Fruit fly (Drosophila melanogaster) whole organism, embryonic: Measurements from ENCODE around the gene lobo.
A peak's percentile ranks its signal among the peaks of the same experiment; 100 is the strongest.

Experiments
- Awh ChIP-seq: fragments of 200-800 bp; sonication (Bioruptor generic); IDR thresholded peaks from 2 replicates; pipeline ENCODE4, ENCODE4 v1.3.6; 2022; ENCODE audit warnings: missing biosample characterization, missing genetic modification characterization
- Bgb ChIP-seq: fragments of 200-800 bp; sonication (Bioruptor generic); IDR thresholded peaks from 2 replicates; pipeline ENCODE4 v1.3.6; 2022; ENCODE audit warnings: missing biosample characterization, missing genetic modification characterization; ENCODE audit not compliant: partially characterized antibody
- C15 ChIP-seq: fragments of 200-800 bp; sonication (Bioruptor generic); IDR thresholded peaks from 3 replicates; pipeline ENCODE4 v1.3.6; 2022; ENCODE audit warnings: missing biosample characterization, missing genetic modification characterization
- CG10209 ChIP-seq: fragments of 200-800 bp; sonication (Bioruptor generic); optimal IDR thresholded peaks from 3 replicates; lab custom pipeline; 2017; ENCODE audit warnings: missing biosample characterization, mild to moderate bottlenecking, missing genetic modification characterization, missing genetic modification reagents
- CG1024 ChIP-seq: fragments of 200-800 bp; sonication (Bioruptor generic); IDR thresholded peaks from 2 replicates; pipeline ENCODE4 v1.3.6; 2022; ENCODE audit warnings: missing biosample characterization, missing genetic modification characterization
- CG11504 ChIP-seq: fragments of 200-800 bp; sonication (Bioruptor generic); optimal IDR thresholded peaks from 3 replicates; lab custom pipeline; 2019; ENCODE audit warnings: missing biosample characterization, mild to moderate bottlenecking, missing genetic modification characterization, moderate library complexity
- CG12769 ChIP-seq: fragments of 200-800 bp; sonication (Bioruptor generic); optimal IDR thresholded peaks from 2 replicates; lab custom pipeline; 2019; ENCODE audit warnings: missing biosample characterization, mild to moderate bottlenecking, missing genetic modification characterization, moderate library complexity
- CG16815 ChIP-seq: fragments of 200-800 bp; sonication (Bioruptor generic); optimal IDR thresholded peaks from 3 replicates; lab custom pipeline; 2017; ENCODE audit warnings: missing biosample characterization, mild to moderate bottlenecking, missing genetic modification characterization
- CG1832 ChIP-seq: fragments of 200-800 bp; sonication (Bioruptor generic); optimal IDR thresholded peaks from 2 replicates; lab custom pipeline; 2017; ENCODE audit warnings: missing biosample characterization, mild to moderate bottlenecking, missing genetic modification characterization, inconsistent platforms
- CG2712 ChIP-seq: fragments of 200-800 bp; optimal IDR thresholded peaks from 3 replicates; lab custom pipeline; 2019; ENCODE audit warnings: missing biosample characterization, mild to moderate bottlenecking, missing genetic modification characterization, moderate library complexity
- CG2875 ChIP-seq: fragments of 200-800 bp; sonication (Bioruptor generic); optimal IDR thresholded peaks from 2 replicates; lab custom pipeline; 2017; ENCODE audit warnings: missing biosample characterization, mild to moderate bottlenecking, missing genetic modification characterization, missing genetic modification reagents
- CG2889 ChIP-seq: fragments of 200-800 bp; sonication (Bioruptor generic); IDR thresholded peaks from 3 replicates; pipeline ENCODE4 v1.3.6; 2022; ENCODE audit warnings: missing biosample characterization, missing genetic modification characterization
- CG3065 ChIP-seq: fragments of 200-800 bp; sonication (Bioruptor generic); optimal IDR thresholded peaks from 2 replicates; lab custom pipeline; 2016; ENCODE audit warnings: missing biosample characterization, missing genetic modification characterization
- CG31365 ChIP-seq: fragments of 200-800 bp; sonication (Bioruptor generic); optimal IDR thresholded peaks from 2 replicates; lab custom pipeline; 2018; ENCODE audit warnings: missing biosample characterization, mild to moderate bottlenecking, missing genetic modification characterization
- CG32772 ChIP-seq: fragments of 200-800 bp; sonication (Bioruptor generic); IDR thresholded peaks from 2 replicates; pipeline ENCODE4 v1.3.6; 2022; ENCODE audit warnings: missing biosample characterization, missing genetic modification characterization
- CG3407 ChIP-seq: fragments of 200-800 bp; sonication (Bioruptor generic); optimal IDR thresholded peaks from 2 replicates; lab custom pipeline; 2018; ENCODE audit warnings: missing biosample characterization, mild to moderate bottlenecking, missing genetic modification characterization
- CG4707 ChIP-seq: fragments of 200-800 bp; sonication (Bioruptor generic); optimal IDR thresholded peaks from 2 replicates; lab custom pipeline; 2018; ENCODE audit warnings: missing biosample characterization, mild to moderate bottlenecking, missing genetic modification characterization, moderate library complexity
- CG6854 ChIP-seq: fragments of 200-800 bp; sonication (Bioruptor generic); optimal IDR thresholded peaks from 3 replicates; lab custom pipeline; 2017; ENCODE audit warnings: missing biosample characterization, mild to moderate bottlenecking, missing genetic modification characterization
- CG7786 ChIP-seq: fragments of 200-800 bp; sonication (Bioruptor generic); optimal IDR thresholded peaks from 2 replicates; lab custom pipeline; 2016; ENCODE audit warnings: missing biosample characterization, missing genetic modification characterization
- CG7928 ChIP-seq: fragments of 200-800 bp; sonication (Bioruptor generic); optimal IDR thresholded peaks from 2 replicates; lab custom pipeline; 2017; ENCODE audit warnings: missing biosample characterization, mild to moderate bottlenecking, missing genetic modification characterization
- D19A ChIP-seq: fragments of 200-800 bp; optimal IDR thresholded peaks from 3 replicates; lab custom pipeline; 2019; ENCODE audit warnings: missing biosample characterization, mild to moderate bottlenecking, missing genetic modification characterization, moderate library complexity
- Drgx ChIP-seq: fragments of 200-800 bp; sonication (Bioruptor generic); IDR thresholded peaks from 2 replicates; pipeline ENCODE4 v1.3.6; 2022; ENCODE audit warnings: missing biosample characterization, missing genetic modification characterization
- Hand ChIP-seq: fragments of 200-800 bp; sonication (Bioruptor generic); optimal IDR thresholded peaks from 2 replicates; lab custom pipeline; 2017; ENCODE audit warnings: mild to moderate bottlenecking, missing biosample characterization, missing genetic modification reagents, missing genetic modification characterization
- Hr51 ChIP-seq, 2 experiments: fragments of 200-800 bp; sonication (Bioruptor generic); optimal IDR thresholded peaks; 2 replicates in 1 of 2; 3 replicates in 1 of 2; lab custom pipeline; 2016 to 2018; ENCODE audit warnings: missing biosample characterization in 2 of 2, missing genetic modification characterization in 2 of 2, mild to moderate bottlenecking in 1 of 2, moderate library complexity in 1 of 2
- Lpt ChIP-seq: fragments of >200 bp; optimal IDR thresholded peaks from 2 replicates; lab custom pipeline; 2018; ENCODE audit warnings: missing biosample characterization, missing genetic modification characterization
- NFAT ChIP-seq: fragments of 200-800 bp; sonication (Bioruptor generic); IDR thresholded peaks from 2 replicates; pipeline ENCODE4 v1.3.6; 2022; ENCODE audit warnings: missing biosample characterization, missing genetic modification characterization
- NfI ChIP-seq: fragments of 200-800 bp; sonication (Bioruptor generic); optimal IDR thresholded peaks from 3 replicates; lab custom pipeline; 2018; ENCODE audit warnings: missing biosample characterization, mild to moderate bottlenecking, missing genetic modification characterization, moderate library complexity
- Scr ChIP-seq: fragments of 200-800 bp; sonication (Bioruptor generic); IDR thresholded peaks from 2 replicates; pipeline ENCODE4 v1.3.6; 2022; ENCODE audit warnings: missing biosample characterization, missing genetic modification characterization; ENCODE audit not compliant: partially characterized antibody
- Sox102F ChIP-seq: fragments of 200-800 bp; sonication (Bioruptor generic); optimal IDR thresholded peaks from 2 replicates; lab custom pipeline; 2018; ENCODE audit warnings: missing biosample characterization, mild to moderate bottlenecking, missing genetic modification characterization, moderate library complexity
- TFAM ChIP-seq: fragments of 200-800 bp; sonication (Bioruptor generic); optimal IDR thresholded peaks from 2 replicates; lab custom pipeline; 2017; ENCODE audit warnings: missing biosample characterization, missing genetic modification characterization, inconsistent platforms
- btn ChIP-seq: fragments of 200-800 bp; sonication (Bioruptor generic); optimal IDR thresholded peaks from 2 replicates; lab custom pipeline; 2016; ENCODE audit warnings: missing biosample characterization, missing genetic modification characterization
- chm ChIP-seq: fragments of 200-800 bp; sonication (Bioruptor generic); IDR thresholded peaks from 2 replicates; pipeline ENCODE4 v1.3.6; 2022; ENCODE audit warnings: missing biosample characterization, missing genetic modification characterization
- en ChIP-seq: fragments of 200-800 bp; sonication (Bioruptor generic); optimal IDR thresholded peaks from 2 replicates; lab custom pipeline; 2016; ENCODE audit warnings: missing biosample characterization, missing genetic modification characterization
- ewg ChIP-seq: fragments of 200-800 bp; sonication (Bioruptor generic); optimal IDR thresholded peaks from 3 replicates; lab custom pipeline; 2017; ENCODE audit warnings: mild to moderate bottlenecking, missing biosample characterization, missing genetic modification reagents, missing genetic modification characterization
- exex ChIP-seq: fragments of 200-800 bp; sonication (Bioruptor generic); optimal IDR thresholded peaks from 4 replicates; lab custom pipeline; 2018; ENCODE audit warnings: missing biosample characterization, mild to moderate bottlenecking, missing genetic modification characterization, moderate library complexity
- ftz-f1 ChIP-seq: fragments of 200-800 bp; sonication (Bioruptor generic); optimal IDR thresholded peaks from 2 replicates; lab custom pipeline; 2016; ENCODE audit warnings: missing biosample characterization, missing genetic modification characterization
- gcm ChIP-seq: fragments of 200-800 bp; sonication (Bioruptor generic); optimal IDR thresholded peaks from 2 replicates; lab custom pipeline; 2019; ENCODE audit warnings: missing biosample characterization, mild to moderate bottlenecking, missing genetic modification characterization, moderate library complexity
- gsb-n ChIP-seq: fragments of 200-800 bp; sonication (Bioruptor generic); optimal IDR thresholded peaks from 3 replicates; lab custom pipeline; 2018; ENCODE audit warnings: missing biosample characterization, mild to moderate bottlenecking, missing genetic modification characterization
- hth ChIP-seq: fragments of >200 bp; optimal IDR thresholded peaks from 2 replicates; lab custom pipeline; 2017; ENCODE audit warnings: inconsistent platforms
- lmd ChIP-seq: fragments of 200-800 bp; sonication (Bioruptor generic); IDR thresholded peaks from 2 replicates; pipeline ENCODE4 v1.3.6; 2022; ENCODE audit warnings: missing biosample characterization, missing genetic modification characterization
- mam ChIP-seq: fragments of 200-800 bp; sonication (Bioruptor generic); optimal IDR thresholded peaks from 3 replicates; lab custom pipeline; 2016; ENCODE audit warnings: missing biosample characterization, missing genetic modification characterization
- mirr ChIP-seq: fragments of 200-800 bp; sonication (Bioruptor generic); optimal IDR thresholded peaks from 3 replicates; lab custom pipeline; 2018; ENCODE audit warnings: missing biosample characterization, mild to moderate bottlenecking, missing genetic modification characterization
- row ChIP-seq: fragments of 200-800 bp; sonication (Bioruptor generic); IDR thresholded peaks from 3 replicates; pipeline ENCODE4 v1.3.6; 2022; ENCODE audit warnings: missing biosample characterization, missing genetic modification characterization
- sqz ChIP-seq: fragments of 200-800 bp; sonication (Bioruptor generic); optimal IDR thresholded peaks from 3 replicates; lab custom pipeline; 2018; ENCODE audit warnings: missing biosample characterization, mild to moderate bottlenecking, missing genetic modification characterization
- tio ChIP-seq: fragments of 200-800 bp; sonication (Bioruptor generic); optimal IDR thresholded peaks from 2 replicates; lab custom pipeline; 2017; ENCODE audit warnings: missing biosample characterization, missing genetic modification characterization, inconsistent platforms
- trem ChIP-seq: fragments of 200-800 bp; optimal IDR thresholded peaks from 3 replicates; lab custom pipeline; 2019; ENCODE audit warnings: missing biosample characterization, mild to moderate bottlenecking, missing genetic modification characterization, moderate library complexity
- unpg ChIP-seq: fragments of 200-800 bp; sonication (Bioruptor generic); optimal IDR thresholded peaks from 3 replicates; lab custom pipeline; 2018; ENCODE audit warnings: missing biosample characterization, mild to moderate bottlenecking, missing genetic modification characterization, moderate library complexity
- vvl ChIP-seq: fragments of 200-800 bp; sonication (Bioruptor generic); IDR thresholded peaks from 2 replicates; pipeline ENCODE4 v1.3.6; 2022; ENCODE audit warnings: missing biosample characterization, missing genetic modification characterization
- wek ChIP-seq: fragments of 200-800 bp; sonication (Bioruptor generic); optimal IDR thresholded peaks from 3 replicates; lab custom pipeline; 2018; ENCODE audit warnings: missing biosample characterization, mild to moderate bottlenecking, missing genetic modification characterization, moderate library complexity
- yki ChIP-seq: fragments of >200 bp; optimal IDR thresholded peaks from 3 replicates; lab custom pipeline; 2018
- zfh2 ChIP-seq: fragments of 200-800 bp; sonication (Bioruptor generic); optimal IDR thresholded peaks from 2 replicates; lab custom pipeline; 2016; ENCODE audit warnings: missing biosample characterization, missing genetic modification characterization

lobo gene

dm6 chr3R:25178521-25178920 lies 15.1 kb downstream of the lobo start (continued):
- TF ChIP-seq CG1024 (GFP tag; lab: Robert Waterston, UW): peak; percentile 55
- TF ChIP-seq NfI (GFP tag; lab: Kevin White, UChicago): peak; percentile 34
- peak; percentile 83 for TF ChIP-seq chm
- TF ChIP-seq en (GFP tag; lab: Kevin White, UChicago): no peak
- no peak for TF ChIP-seq CG7928
- TF ChIP-seq Scr: no peak
- 0 out of 2 replicates have a peak, but pooled peaks have one; percentile 26 for TF ChIP-seq vvl
- no peak for TF ChIP-seq CG1832
- no peak for TF ChIP-seq wek (GFP tag; lab: Kevin White, UChicago)
- peak; percentile 62 for TF ChIP-seq unpg (GFP tag; lab: Kevin White, UChicago)
- no peak for TF ChIP-seq Lpt (GFP tag; lab: Kevin White, UChicago)
- TF ChIP-seq trem (tag; lab: Kevin White, UChicago): peak; percentile 45
- no peak for TF ChIP-seq CG31365 (tag; lab: Kevin White, UChicago)
- no peak for TF ChIP-seq CG6854 (GFP tag; lab: Kevin White, UChicago)
- TF ChIP-seq ftz-f1 (GFP tag; lab: Kevin White, UChicago): no peak
- TF ChIP-seq CG16815: peak; percentile 90
- TF ChIP-seq zfh2: no peak
- no peak for TF ChIP-seq Bgb (GFP tag; lab: Robert Waterston, UW)
- TF ChIP-seq CG10209 (GFP tag; lab: Kevin White, UChicago): peak; percentile 74
- TF ChIP-seq btn (GFP tag; lab: Kevin White, UChicago): no peak
- TF ChIP-seq yki (lab: Kevin White, UChicago): no peak
- no peak for TF ChIP-seq mirr (GFP tag; lab: Kevin White, UChicago)
- peak; percentile 80 for TF ChIP-seq CG2712
- peak; percentile 65; the same call in 2 of the 3 replicates for TF ChIP-seq CG2889
- peak; percentile 75 for TF ChIP-seq CG32772
- no peak for TF ChIP-seq NFAT (GFP tag; lab: Robert Waterston, UW)
- TF ChIP-seq CG3407 (GFP tag; lab: Kevin White, UChicago): peak; percentile 35
- no peak for TF ChIP-seq mam (GFP tag; lab: Kevin White, UChicago)
- TF ChIP-seq CG12769 (tag; lab: Kevin White, UChicago): peak; percentile 33
- no peak for TF ChIP-seq Awh
- no peak for TF ChIP-seq TFAM
- peak; percentile 50; the same call in 1 of the 2 replicates for TF ChIP-seq lmd (GFP tag; lab: Robert Waterston, UW)
- peak; percentile 60 for TF ChIP-seq ewg (GFP tag; lab: Kevin White, UChicago)
- TF ChIP-seq tio (GFP tag; lab: Kevin White, UChicago): peak; percentile 78
- peak; percentile 66 for TF ChIP-seq gsb-n (tag; lab: Kevin White, UChicago)
- peak; percentile 60 for TF ChIP-seq CG11504 (tag; lab: Kevin White, UChicago)

dm6 chr3R:25177429-25177828 lies 16.1 kb downstream of the lobo start:
- no peak for TF ChIP-seq exex
- peak; percentile 67 for TF ChIP-seq D19A

- no peak for TF ChIP-seq Hand (GFP tag; lab: Kevin White, UChicago)
- no peak for TF ChIP-seq sqz (GFP tag; lab: Kevin White, UChicago)
- TF ChIP-seq row (GFP tag; lab: Robert Waterston, UW): peak; percentile 51
- TF ChIP-seq chm: no peak
- no peak for TF ChIP-seq CG2875 (GFP tag; lab: Kevin White, UChicago)
- TF ChIP-seq Sox102F: peak; percentile 18
- TF ChIP-seq zfh2: no peak
- no peak for TF ChIP-seq CG7786 (GFP tag; lab: Kevin White, UChicago)
- TF ChIP-seq CG4707 (GFP tag; lab: Kevin White, UChicago): no peak
- no peak for TF ChIP-seq gcm (GFP tag; lab: Kevin White, UChicago)
- TF ChIP-seq C15 (GFP tag; lab: Robert Waterston, UW): no peak
- TF ChIP-seq hth (lab: Kevin White, UChicago): no peak
- TF ChIP-seq Hr51 (GFP tag; optimal IDR thresholded peaks at IDR 0.05; lab: Kevin White, UChicago): peak in 1 of 2 experiments; percentile 24
- no peak for TF ChIP-seq Drgx (GFP tag; lab: Robert Waterston, UW)
- TF ChIP-seq CG3065: no peak
Observed at dm6 chr3R:25176517-25176916, 17.1 kb downstream of the lobo start.
